Fruit fly (Drosophila melanogaster): Measurements from ENCODE around the gene CG4558.

CG4558 gene

DNA sequence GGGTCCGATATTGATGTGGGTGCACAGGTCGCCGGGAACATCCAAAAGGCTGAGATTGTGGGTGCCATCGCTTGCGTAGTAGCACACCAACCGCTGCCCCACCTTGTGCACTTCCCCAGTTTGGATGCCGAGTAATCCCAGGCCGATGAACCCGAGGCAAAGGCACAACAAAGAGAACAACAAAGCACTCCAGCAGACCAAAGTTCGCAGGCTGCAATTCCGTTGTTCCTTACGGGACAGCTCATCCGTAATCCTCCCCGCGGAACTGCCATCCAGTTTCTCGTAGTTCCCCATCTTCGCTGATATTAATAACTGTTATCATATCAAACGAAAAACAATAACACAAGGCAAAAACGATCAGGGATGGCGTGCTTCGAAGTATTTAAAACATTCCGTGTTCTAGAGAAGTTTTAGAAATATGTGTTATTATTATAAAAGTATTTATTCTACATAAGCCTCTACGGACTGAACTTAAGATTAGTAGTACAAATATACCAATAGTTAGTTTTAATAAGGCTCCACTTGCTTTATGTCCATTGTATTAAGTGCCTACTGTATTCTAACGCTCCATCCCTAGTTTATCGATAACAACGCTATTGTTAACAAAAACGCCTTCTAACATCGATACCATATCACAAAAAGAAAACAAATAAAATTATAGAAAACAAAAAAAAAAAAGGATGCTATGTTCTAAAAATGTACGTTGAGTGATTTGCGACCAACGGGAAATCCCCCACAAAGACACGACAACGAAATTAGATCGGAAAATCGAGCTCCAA lies at the start of gene CG4558, which contains the start of gene Cht11:
Gene CG4558, plus strand, starts transcription at position 593 of the 779 bp plus-strand sequence.
Gene Cht11, minus strand, starts transcription at position 340 of the 779 bp plus-strand sequence.
- TF ChIP-seq achi (GFP tag; optimal IDR thresholded peaks at IDR 0.05) (peak; percentile 83), Ets96B (tag; optimal IDR thresholded peaks at IDR 0.05) (peak; percentile 83), CG8319 (GFP tag; optimal IDR thresholded peaks at IDR 0.05) (peak; percentile 72), dac (GFP tag; optimal IDR thresholded peaks at IDR 0.05) (peak; percentile 71), CG16779 (tag; optimal IDR thresholded peaks at IDR 0.05) (peak; percentile 59), dsx (GFP tag; optimal IDR thresholded peaks at IDR 0.05; ENCODE audit: poor library complexity, severe bottlenecking) (peak; percentile 78), CG9139 (GFP tag; optimal IDR thresholded peaks at IDR 0.05) (peak; percentile 60), Hr38 (GFP tag; optimal IDR thresholded peaks at IDR 0.05) (no peak), CG6808 (GFP tag; optimal IDR thresholded peaks at IDR 0.05) (peak; percentile 76), fd85E (GFP tag; optimal IDR thresholded peaks at IDR 0.05) (peak; percentile 34), Smox (GFP tag; optimal IDR thresholded peaks at IDR 0.05) (peak; percentile 87), CG6163 (GFP tag; IDR thresholded peaks at IDR 0.05) (peak; percentile 86), Blimp-1 (GFP tag; optimal IDR thresholded peaks at IDR 0.05) (peak; percentile 39), lz (GFP tag; optimal IDR thresholded peaks at IDR 0.05) (peak; percentile 89), OdsH (GFP tag; optimal IDR thresholded peaks at IDR 0.05) (peak; percentile 87), Gug (GFP tag; IDR thresholded peaks at IDR 0.05) (peak; percentile 79), CG11762 (GFP tag; optimal IDR thresholded peaks at IDR 0.05; ENCODE audit: insufficient read depth) (peak; percentile 67), CG31627 (GFP tag; optimal IDR thresholded peaks at IDR 0.05) (peak; percentile 88), CG15336 (GFP tag; IDR thresholded peaks at IDR 0.05) (peak; percentile 79; the same call in 1 of the 2 replicates), Eip78C (GFP tag) (peak; percentile 95), fkh (GFP tag; optimal IDR thresholded peaks at IDR 0.05) (peak; percentile 74), CG6854 (GFP tag; optimal IDR thresholded peaks at IDR 0.05) (peak; percentile 67), Eip75B (GFP tag; optimal IDR thresholded peaks at IDR 0.05) (peak; percentile 83), Eip93F (GFP tag; optimal IDR thresholded peaks at IDR 0.05) (peak; percentile 57), cyc (GFP tag; optimal IDR thresholded peaks at IDR 0.05) (peak; percentile 83), CG8119 (GFP tag; IDR thresholded peaks at IDR 0.05) (peak; percentile 82), CG1621 (tag; optimal IDR thresholded peaks at IDR 0.05) (peak; percentile 51), Sox102F (GFP tag; optimal IDR thresholded peaks at IDR 0.05) (peak; percentile 86), Hr4 (GFP tag; optimal IDR thresholded peaks at IDR 0.05) (peak; percentile 81), Ets21C (GFP tag; optimal IDR thresholded peaks at IDR 0.05) (peak; percentile 77), CG10669 (GFP tag; optimal IDR thresholded peaks at IDR 0.05) (peak; percentile 75), CG10631 (GFP tag; optimal IDR thresholded peaks at IDR 0.05) (peak; percentile 87), CG32006 (GFP tag; optimal IDR thresholded peaks at IDR 0.05) (peak; percentile 83), acj6 (GFP tag; optimal IDR thresholded peaks at IDR 0.05) (peak; percentile 85), spab (GFP tag; optimal IDR thresholded peaks at IDR 0.05) (peak; percentile 67), CG6792 (GFP tag; optimal IDR thresholded peaks at IDR 0.05) (peak; percentile 80), CG11294 (GFP tag; IDR thresholded peaks at IDR 0.05) (peak; percentile 69), Sox14 (GFP tag; optimal IDR thresholded peaks at IDR 0.05) (peak; percentile 91), CG3032 (tag; optimal IDR thresholded peaks at IDR 0.05) (peak; percentile 83), CG34406 (GFP tag; optimal IDR thresholded peaks at IDR 0.05) (peak; percentile 82), CG8632 (GFP tag; optimal IDR thresholded peaks at IDR 0.05) (peak; percentile 66), CG3919 (GFP tag; optimal IDR thresholded peaks at IDR 0.05) (peak; percentile 82), CG6276 (GFP tag; optimal IDR thresholded peaks at IDR 0.05) (peak; percentile 88), Hr39 (GFP tag; optimal IDR thresholded peaks at IDR 0.05) (peak; percentile 85), topi (GFP tag; optimal IDR thresholded peaks at IDR 0.05) (peak; percentile 87), salr (GFP tag; optimal IDR thresholded peaks at IDR 0.05) (peak; percentile 53 to 81), fd59A (GFP tag; optimal IDR thresholded peaks at IDR 0.05) (peak; percentile 58), CG4318 (GFP tag; optimal IDR thresholded peaks at IDR 0.05) (peak; percentile 70), vri (GFP tag; optimal IDR thresholded peaks at IDR 0.05) (peak; percentile 80), eg (GFP tag; IDR thresholded peaks at IDR 0.05) (peak; percentile 90)

Measured in whole organism, prepupa.